Worm (Caenorhabditis elegans) whole organism, L1 larva: ENCODE data around the gene rha-1.

Experiments used
- alr-1 ChIP-seq: fragments of 200-800 bp; sonication (Bioruptor generic); optimal IDR thresholded peaks from 2 replicates; lab custom pipeline; 2018; ENCODE audit warnings: borderline replicate concordance, mild to moderate bottlenecking, missing genetic modification characterization, missing compliant biosample characterization
- dpl-1 ChIP-seq, 3 experiments: fragments of 150-350 bp in 2 of 3; sonication (generic microtip) in 1 of 3; optimal IDR thresholded peaks; 2 replicates each; lab custom pipeline; 2014 to 2017; ENCODE audit warnings: missing biosample characterization in 3 of 3, missing genetic modification characterization in 3 of 3, missing genetic modification reagents in 3 of 3
- fkh-10 ChIP-seq: sonication (generic microtip); optimal IDR thresholded peaks from 2 replicates; lab custom pipeline; 2017; ENCODE audit warnings: missing biosample characterization, missing genetic modification reagents, missing genetic modification characterization
- fos-1 ChIP-seq: fragments of 150-350 bp; optimal IDR thresholded peaks from 2 replicates; lab custom pipeline; 2014; ENCODE audit warnings: missing biosample characterization, missing genetic modification characterization
- nhr-71 ChIP-seq: sonication (generic microtip); optimal IDR thresholded peaks from 2 replicates; lab custom pipeline; 2016; ENCODE audit warnings: mild to moderate bottlenecking, missing genetic modification characterization, moderate library complexity, missing compliant biosample characterization
- nhr-76 ChIP-seq: sonication (generic microtip); optimal IDR thresholded peaks from 2 replicates; lab custom pipeline; 2017; ENCODE audit warnings: missing biosample characterization, missing genetic modification characterization
- unc-62 ChIP-seq: fragments of 150-350 bp; optimal IDR thresholded peaks from 2 replicates; lab custom pipeline; 2014; ENCODE audit warnings: missing biosample characterization, missing genetic modification reagents, missing genetic modification characterization

DNA sequence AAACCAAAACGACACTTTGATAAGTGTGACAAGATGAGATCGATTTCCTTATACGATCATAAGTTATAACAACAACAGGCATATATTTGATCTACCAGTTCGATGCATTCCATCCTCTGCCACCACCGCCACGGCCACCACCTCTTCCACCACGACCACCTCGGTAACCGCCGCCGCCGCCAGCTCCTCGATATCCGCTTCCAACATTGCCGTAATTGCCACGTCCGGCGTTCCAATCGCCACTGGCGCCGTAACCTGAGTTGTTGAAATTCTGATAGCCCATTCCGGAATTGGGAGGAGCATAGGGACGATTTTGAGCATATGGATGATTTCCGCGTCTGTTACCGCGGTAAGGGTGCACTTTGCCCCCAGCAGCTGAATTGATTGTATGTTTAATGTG is 4.9 kb downstream of the rha-1 start:
- TF ChIP-seq fos-1 (tag; lab: Kevin White, UChicago), result no peak
- TF ChIP-seq fkh-10, result no peak
- TF ChIP-seq dpl-1 (GFP tag; optimal IDR thresholded peaks at IDR 0.05; lab: Kevin White, UChicago), result no peak
- no peak for TF ChIP-seq nhr-76 (tag; lab: Kevin White, UChicago)
- no peak for TF ChIP-seq unc-62 (GFP tag; lab: Kevin White, UChicago)
- no peak for TF ChIP-seq alr-1 (tag; lab: Kevin White, UChicago)
- TF ChIP-seq nhr-71 (tag; lab: Kevin White, UChicago), result no peak
